Worm (Caenorhabditis elegans): ENCODE results near the gene igcm-4.

ce11 chrX:2084019-2084418, 37.9 kb upstream of the igcm-4 start, which contains the start of gene F49H12.3:
- TF ChIP-seq pha-4 (tag; optimal IDR thresholded peaks at IDR 0.05) (no peak), R02D3.7 (tag; optimal IDR thresholded peaks at IDR 0.05) (no peak), skn-1 (tag; optimal IDR thresholded peaks at IDR 0.05) (no peak), sea-2 (GFP tag; optimal IDR thresholded peaks at IDR 0.05) (no peak), unc-39 (tag; optimal IDR thresholded peaks at IDR 0.05) (no peak), elt-3 (tag; optimal IDR thresholded peaks at IDR 0.05) (no peak)

Data from whole organism, L3 larva.